Worm (Caenorhabditis elegans) whole organism, young adult: ENCODE measurements around the gene F49E11.2.

Source experiments
- B0019.2 ChIP-seq: fragments of 200-800 bp; sonication (Bioruptor generic); conservative IDR thresholded peaks from 2 replicates; pipeline ENCODE4 v1.3.6; 2022; ENCODE audit warnings: missing genetic modification reagents, missing genetic modification characterization, missing compliant biosample characterization
- C17E4.6 ChIP-seq: fragments of 200-800 bp; sonication (Bioruptor generic); IDR thresholded peaks from 2 replicates; pipeline ENCODE4 v1.3.6; 2022; ENCODE audit warnings: missing genetic modification reagents, missing genetic modification characterization, missing compliant biosample characterization
- F39B2.1 ChIP-seq: fragments of 200-800 bp; sonication (Bioruptor generic); IDR thresholded peaks from 2 replicates; pipeline ENCODE4 v1.3.6; 2022; ENCODE audit warnings: missing genetic modification reagents, missing genetic modification characterization, missing compliant biosample characterization
- F57C9.4 ChIP-seq: sonication (generic microtip); optimal IDR thresholded peaks from 2 replicates; lab custom pipeline; 2017; ENCODE audit warnings: mild to moderate bottlenecking, missing genetic modification characterization, missing compliant biosample characterization
- K11D2.4 ChIP-seq: fragments of 200-800 bp; sonication (Bioruptor generic); IDR thresholded peaks from 2 replicates; pipeline ENCODE4 v1.3.6; 2022; ENCODE audit warnings: missing genetic modification reagents, missing genetic modification characterization, missing compliant biosample characterization
- K12H6.12 ChIP-seq: fragments of 200-800 bp; sonication (Bioruptor generic); optimal IDR thresholded peaks from 2 replicates; lab custom pipeline; 2018; ENCODE audit warnings: mild to moderate bottlenecking, missing genetic modification characterization, missing compliant biosample characterization
- Y67H2A.10 ChIP-seq: fragments of 200-800 bp; sonication (Bioruptor generic); conservative IDR thresholded peaks from 2 replicates; pipeline ENCODE4 v1.3.6; 2022; ENCODE audit warnings: missing genetic modification reagents, missing genetic modification characterization, missing compliant biosample characterization
- ceh-79 ChIP-seq: sonication (generic microtip); optimal IDR thresholded peaks from 2 replicates; lab custom pipeline; 2017; ENCODE audit warnings: mild to moderate bottlenecking, missing genetic modification characterization, missing compliant biosample characterization
- egl-44 ChIP-seq: fragments of 200-800 bp; sonication (Bioruptor generic); IDR thresholded peaks from 2 replicates; pipeline ENCODE4 v1.3.6; 2022; ENCODE audit warnings: missing genetic modification reagents, missing genetic modification characterization, missing compliant biosample characterization
- him-1 ChIP-seq: sonication (generic microtip); optimal IDR thresholded peaks from 2 replicates; lab custom pipeline; 2016; ENCODE audit warnings: missing genotype, missing genetic modification reagents, missing genetic modification characterization, missing compliant biosample characterization
- hlh-12 ChIP-seq: sonication (generic microtip); optimal IDR thresholded peaks from 2 replicates; lab custom pipeline; 2016; ENCODE audit warnings: missing genetic modification characterization, missing compliant biosample characterization
- hrde-1 ChIP-seq: sonication (generic microtip); optimal IDR thresholded peaks from 2 replicates; lab custom pipeline; 2016; ENCODE audit warnings: missing genetic modification characterization, mild to moderate bottlenecking, missing compliant biosample characterization, moderate library complexity, missing genotype, missing genetic modification reagents, borderline replicate concordance
- let-526 ChIP-seq: fragments of 200-800 bp; sonication (Bioruptor generic); IDR thresholded peaks from 2 replicates; pipeline ENCODE4 v1.3.6; 2022; ENCODE audit warnings: missing genetic modification reagents, missing genetic modification characterization, missing compliant biosample characterization
- let-607 ChIP-seq, 2 experiments: fragments of 200-800 bp in 1 of 2; sonication (Bioruptor generic) in 1 of 2; sonication (generic microtip) in 1 of 2; optimal IDR thresholded peaks; 2 replicates each; lab custom pipeline; 2016 to 2018; ENCODE audit warnings: mild to moderate bottlenecking in 2 of 2, missing compliant biosample characterization in 2 of 2, missing genetic modification characterization in 2 of 2, moderate library complexity in 2 of 2, missing genotype in 1 of 2
- nhr-80 ChIP-seq: sonication (generic microtip); optimal IDR thresholded peaks from 2 replicates; lab custom pipeline; 2016; ENCODE audit warnings: missing genetic modification characterization, missing compliant biosample characterization
- sea-2 ChIP-seq: fragments of 200-800 bp; sonication (Bioruptor generic); IDR thresholded peaks from 2 replicates; pipeline ENCODE4 v1.3.6; 2022; ENCODE audit warnings: missing genetic modification characterization, missing compliant biosample characterization
- snpc-4 ChIP-seq, 5 experiments: fragments of 150-350 bp in 1 of 5; sonication (generic microtip) in 4 of 5; optimal IDR thresholded peaks; 2 replicates each; lab custom pipeline; 2014 to 2018; ENCODE audit warnings: missing genetic modification characterization in 5 of 5, missing biosample characterization in 3 of 5, antibody characterized with exemption in 2 of 5, mild to moderate bottlenecking in 2 of 5, missing compliant biosample characterization in 2 of 5, missing genotype in 2 of 5, moderate library complexity in 2 of 5, missing genetic modification reagents in 1 of 5
- tbp1 ChIP-seq: fragments of 200-800 bp; sonication (Bioruptor generic); optimal IDR thresholded peaks from 2 replicates; lab custom pipeline; 2018; ENCODE audit warnings: mild to moderate bottlenecking, missing genetic modification characterization, missing compliant biosample characterization
- unc-62 ChIP-seq: fragments of 150-350 bp; optimal IDR thresholded peaks from 2 replicates; lab custom pipeline; 2014; ENCODE audit warnings: missing biosample characterization, missing genetic modification reagents, missing genetic modification characterization
- zfh-2 ChIP-seq: fragments of 200-800 bp; sonication (Bioruptor generic); conservative IDR thresholded peaks from 2 replicates; pipeline ENCODE4 v1.3.6; 2022; ENCODE audit warnings: missing genetic modification reagents, missing genetic modification characterization, missing compliant biosample characterization
- ztf-28 ChIP-seq: fragments of 200-800 bp; sonication (Bioruptor generic); IDR thresholded peaks from 2 replicates; pipeline ENCODE4 v1.3.6; 2022; ENCODE audit warnings: missing genetic modification reagents, missing genetic modification characterization, missing compliant biosample characterization

Gene F49E11.2

ce11 chrIV:12995886-12996285, 42.9 kb downstream of the F49E11.2 start, which contains the start of gene K10D11.7:
Gene K10D11.7 (minus strand): TSS chrIV:12995986.
- TF ChIP-seq hrde-1 (no peak), unc-62 (no peak)

DNA sequence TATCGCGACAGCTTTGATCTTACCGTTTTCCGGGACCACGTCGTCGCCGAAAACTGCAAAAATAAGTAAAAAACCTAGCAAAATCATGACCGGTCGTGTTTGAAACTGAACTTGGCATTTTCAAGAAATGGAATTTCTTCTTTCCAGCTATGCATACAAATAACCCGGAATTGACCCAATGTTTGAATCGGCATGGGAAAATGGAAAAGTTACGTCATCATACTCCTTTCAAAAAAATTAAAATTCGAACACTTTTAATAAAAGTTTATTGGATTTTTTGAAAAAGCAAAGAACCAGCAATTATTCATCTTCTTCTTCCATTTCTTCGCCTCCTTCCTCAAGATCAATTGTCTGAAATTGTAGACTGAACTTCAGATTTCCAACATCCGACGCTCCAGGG, 44.4 kb downstream of the F49E11.2 start, which contains the start of gene K10D11.4:
Gene K10D11.4 (minus strand): TSS at position 101 of the 400 bp plus-strand sequence.
- TF ChIP-seq let-526 (GFP tag; lab: Robert Waterston, UW) (no peak), sea-2 (no peak), C17E4.6 (GFP tag; lab: Robert Waterston, UW) (no peak), K11D2.4 (GFP tag; lab: Robert Waterston, UW) (no peak), B0019.2 (GFP tag; lab: Robert Waterston, UW) (no peak)
- TF ChIP-seq, all 124 proteins: peak for 0

- no peak for TF ChIP-seq hlh-12
- peak in 1 of 2 experiments; percentile 60 for TF ChIP-seq let-607 (tag; optimal IDR thresholded peaks at IDR 0.05; lab: Kevin White, UChicago)
- peak; percentile 71 for TF ChIP-seq nhr-80 (tag; lab: Kevin White, UChicago)
Measured at ce11 chrIV:12991629-12992028, 47.2 kb downstream of the F49E11.2 start, which contains the start of gene K10D11.5. Gene K10D11.5 (minus strand): TSS chrIV:12991843.

- TF ChIP-seq snpc-4 (GFP tag; optimal IDR thresholded peaks at IDR 0.05; lab: Kevin White, UChicago): no peak
- TF ChIP-seq snpc-4 (tag; optimal IDR thresholded peaks at IDR 0.05; lab: Kevin White, UChicago): no peak
- no peak for TF ChIP-seq ceh-79
- TF ChIP-seq F39B2.1 (GFP tag; lab: Robert Waterston, UW): no peak
- TF ChIP-seq egl-44 (GFP tag; lab: Robert Waterston, UW): no peak
Measured at ce11 chrIV:12990638-12991037, 48.1 kb downstream of the F49E11.2 start.

DNA sequence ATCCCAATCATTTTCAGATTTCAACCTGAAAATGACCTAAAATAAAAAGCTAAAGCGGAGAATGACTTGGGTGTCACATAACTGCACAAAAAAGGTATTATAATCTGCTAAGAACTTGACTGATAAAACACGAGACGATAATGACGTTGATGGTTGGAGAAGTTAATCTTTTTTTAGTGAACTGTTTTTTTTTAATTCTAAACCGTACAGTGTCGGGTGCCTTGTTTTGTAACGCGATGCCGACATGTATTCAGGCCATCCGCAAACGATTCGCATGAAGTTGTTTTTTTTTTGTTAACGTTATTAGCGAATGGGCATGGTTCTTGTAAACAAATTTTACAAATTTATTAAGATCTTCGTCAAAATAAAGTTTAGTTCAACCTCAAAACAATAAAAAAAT, 49.4 kb downstream of the F49E11.2 start, which contains the start of gene K10D11.6:
Gene K10D11.6 (minus strand): TSS at position 101 of the 400 bp plus-strand sequence.
- no peak for TF ChIP-seq tbp1 (GFP tag; lab: Kevin White, UChicago)
- TF ChIP-seq snpc-4 (GFP tag; optimal IDR thresholded peaks at IDR 0.05; lab: Kevin White, UChicago): no peak
- peak in 1 of 4 experiments; percentile 42 for TF ChIP-seq snpc-4 (tag; optimal IDR thresholded peaks at IDR 0.05; lab: Kevin White, UChicago)
- TF ChIP-seq nhr-80 (tag; lab: Kevin White, UChicago): peak; percentile 22

ce11 chrIV:12985961-12986360, 52.8 kb downstream of the F49E11.2 start, which contains the start of gene K10D11.3:
Gene K10D11.3 (minus strand): TSS chrIV:12986134.
- TF ChIP-seq zfh-2 (GFP tag; lab: Robert Waterston, UW) (no peak), egl-44 (GFP tag; lab: Robert Waterston, UW) (no peak), Y67H2A.10 (no peak), F57C9.4 (tag; lab: Kevin White, UChicago) (no peak), ztf-28 (no peak), him-1 (tag; lab: Kevin White, UChicago) (no peak), K12H6.12 (tag; lab: Kevin White, UChicago) (no peak), nhr-80 (tag; lab: Kevin White, UChicago) (peak; percentile 11)
